Fruit fly (Drosophila melanogaster) whole organism, embryonic: ENCODE measurements around the gene Sema5c.
A peak's percentile ranks its signal among the peaks of the same experiment; 100 is the strongest.

Experiments used
- Abd-B ChIP-seq: fragments of 200-800 bp; sonication (Bioruptor generic); optimal IDR thresholded peaks from 2 replicates; lab custom pipeline; 2018; ENCODE audit warnings: missing biosample characterization, mild to moderate bottlenecking, missing genetic modification characterization, moderate library complexity
- BEAF-32 ChIP-seq: fragments of 200-800 bp; sonication (Bioruptor generic); optimal IDR thresholded peaks from 3 replicates; lab custom pipeline; 2017; ENCODE audit warnings: missing biosample characterization, missing genetic modification characterization, mild to moderate bottlenecking, moderate library complexity, missing genetic modification reagents
- CG10209 ChIP-seq: fragments of 200-800 bp; sonication (Bioruptor generic); optimal IDR thresholded peaks from 3 replicates; lab custom pipeline; 2017; ENCODE audit warnings: missing biosample characterization, mild to moderate bottlenecking, missing genetic modification characterization, missing genetic modification reagents
- CG11093 ChIP-seq: fragments of 200-800 bp; sonication (Bioruptor generic); IDR thresholded peaks from 3 replicates; pipeline ENCODE4 v1.3.6; 2022; ENCODE audit warnings: missing biosample characterization, missing genetic modification characterization
- CG11723 ChIP-seq: fragments of 200-800 bp; sonication (Bioruptor generic); optimal IDR thresholded peaks from 2 replicates; lab custom pipeline; 2017; ENCODE audit warnings: missing biosample characterization, mild to moderate bottlenecking, missing genetic modification characterization
- CG14050 ChIP-seq: fragments of 200-800 bp; sonication (Bioruptor generic); IDR thresholded peaks from 3 replicates; pipeline ENCODE4 v1.3.6; 2022; ENCODE audit warnings: missing biosample characterization, missing genetic modification characterization
- CG14710 ChIP-seq: fragments of 200-800 bp; sonication (Bioruptor generic); optimal IDR thresholded peaks from 3 replicates; lab custom pipeline; 2019; ENCODE audit warnings: missing biosample characterization, mild to moderate bottlenecking, missing genetic modification characterization, moderate library complexity
- CG15073 ChIP-seq: fragments of 200-800 bp; sonication (Bioruptor generic); optimal IDR thresholded peaks from 2 replicates; lab custom pipeline; 2016; ENCODE audit warnings: missing biosample characterization, missing genetic modification characterization
- CG17359 ChIP-seq: fragments of 200-800 bp; sonication (Bioruptor generic); optimal IDR thresholded peaks from 3 replicates; lab custom pipeline; 2018; ENCODE audit warnings: missing biosample characterization, mild to moderate bottlenecking, missing genetic modification characterization, moderate library complexity
- CG17361 ChIP-seq: fragments of 200-800 bp; sonication (Bioruptor generic); IDR thresholded peaks from 3 replicates; pipeline ENCODE4 v1.3.6; 2022; ENCODE audit warnings: missing biosample characterization, missing genetic modification characterization
- CG17568 ChIP-seq: fragments of 200-800 bp; sonication (Bioruptor generic); optimal IDR thresholded peaks from 2 replicates; lab custom pipeline; 2018; ENCODE audit warnings: missing biosample characterization, mild to moderate bottlenecking, missing genetic modification characterization, moderate library complexity
- CG2202 ChIP-seq: fragments of 200-800 bp; sonication (Bioruptor generic); optimal IDR thresholded peaks from 2 replicates; lab custom pipeline; 2018; ENCODE audit warnings: missing biosample characterization, mild to moderate bottlenecking, missing genetic modification characterization
- CG31365 ChIP-seq: fragments of 200-800 bp; sonication (Bioruptor generic); optimal IDR thresholded peaks from 2 replicates; lab custom pipeline; 2018; ENCODE audit warnings: missing biosample characterization, mild to moderate bottlenecking, missing genetic modification characterization
- CG42726 ChIP-seq: fragments of 200-800 bp; sonication (Bioruptor generic); IDR thresholded peaks from 2 replicates; pipeline ENCODE4 v1.3.6; 2022; ENCODE audit warnings: missing biosample characterization, missing genetic modification characterization; ENCODE audit not compliant: partially characterized antibody
- CG5953 ChIP-seq: fragments of 200-800 bp; sonication (Bioruptor generic); IDR thresholded peaks from 2 replicates; pipeline ENCODE4 v1.3.6; 2022; ENCODE audit warnings: missing biosample characterization, missing genetic modification characterization
- CG7839 ChIP-seq: fragments of 200-800 bp; sonication (Bioruptor generic); optimal IDR thresholded peaks from 3 replicates; lab custom pipeline; 2018; ENCODE audit warnings: missing biosample characterization, mild to moderate bottlenecking, missing genetic modification characterization, moderate library complexity
- CG7987 ChIP-seq: fragments of 200-800 bp; sonication (Bioruptor generic); optimal IDR thresholded peaks from 2 replicates; lab custom pipeline; 2018; ENCODE audit warnings: missing biosample characterization, mild to moderate bottlenecking, missing genetic modification characterization, moderate library complexity
- CG8478 ChIP-seq: fragments of >200 bp; optimal IDR thresholded peaks from 2 replicates; lab custom pipeline; 2018
- CG9876 ChIP-seq: fragments of 200-800 bp; sonication (Bioruptor generic); optimal IDR thresholded peaks from 2 replicates; lab custom pipeline; 2016; ENCODE audit warnings: missing biosample characterization, missing genetic modification characterization
- D19B ChIP-seq: fragments of 200-800 bp; sonication (Bioruptor generic); optimal IDR thresholded peaks from 2 replicates; lab custom pipeline; 2017; ENCODE audit warnings: missing biosample characterization, mild to moderate bottlenecking, missing genetic modification characterization
- Ets65A ChIP-seq: fragments of 200-800 bp; sonication (Bioruptor generic); peaks from one replicate; lab custom pipeline; 2016; ENCODE audit warnings: missing biosample characterization, missing genetic modification characterization
- Hand ChIP-seq: fragments of 200-800 bp; sonication (Bioruptor generic); optimal IDR thresholded peaks from 2 replicates; lab custom pipeline; 2017; ENCODE audit warnings: mild to moderate bottlenecking, missing biosample characterization, missing genetic modification reagents, missing genetic modification characterization
- Jarid2 ChIP-seq: fragments of 200-800 bp; sonication (Bioruptor generic); optimal IDR thresholded peaks from 3 replicates; lab custom pipeline; 2017; ENCODE audit warnings: mild to moderate bottlenecking, missing biosample characterization, missing genetic modification reagents, missing genetic modification characterization
- Mad ChIP-seq: fragments of 200-800 bp; sonication (Bioruptor generic); optimal IDR thresholded peaks from 2 replicates; lab custom pipeline; 2016; ENCODE audit warnings: missing biosample characterization, missing genetic modification characterization
- Myb ChIP-seq: fragments of 200-800 bp; sonication (Bioruptor generic); optimal IDR thresholded peaks from 2 replicates; lab custom pipeline; 2016; ENCODE audit warnings: missing biosample characterization, missing genetic modification characterization
- Six4 ChIP-seq: fragments of 200-800 bp; sonication (Bioruptor generic); optimal IDR thresholded peaks from 2 replicates; lab custom pipeline; 2016; ENCODE audit warnings: missing biosample characterization, missing genetic modification characterization
- Sry-β ChIP-seq: fragments of 200-800 bp; sonication (Bioruptor generic); optimal IDR thresholded peaks from 2 replicates; lab custom pipeline; 2018; ENCODE audit warnings: missing biosample characterization, mild to moderate bottlenecking, missing genetic modification characterization, moderate library complexity
- ab ChIP-seq: fragments of 200-800 bp; sonication (Bioruptor generic); optimal IDR thresholded peaks from 2 replicates; lab custom pipeline; 2016; ENCODE audit warnings: missing biosample characterization, missing genetic modification characterization
- bcd ChIP-seq: fragments of 200-800 bp; sonication (Bioruptor generic); optimal IDR thresholded peaks from 2 replicates; lab custom pipeline; 2017; ENCODE audit warnings: missing biosample characterization, mild to moderate bottlenecking, missing genetic modification characterization
- bowl ChIP-seq: fragments of 200-800 bp; sonication (Bioruptor generic); IDR thresholded peaks from 2 replicates; pipeline ENCODE4 v1.3.6; 2022; ENCODE audit warnings: missing biosample characterization, missing genetic modification characterization
- cwo ChIP-seq: fragments of 200-800 bp; sonication (Bioruptor generic); optimal IDR thresholded peaks from 3 replicates; lab custom pipeline; 2017; ENCODE audit warnings: missing biosample characterization, missing genetic modification characterization, mild to moderate bottlenecking, moderate library complexity, missing genetic modification reagents
- dan ChIP-seq: fragments of 200-800 bp; sonication (Bioruptor generic); IDR thresholded peaks from 2 replicates; pipeline ENCODE4 v1.3.6; 2022; ENCODE audit warnings: missing biosample characterization, missing genetic modification characterization
- gsb ChIP-seq: fragments of 200-800 bp; sonication (Bioruptor generic); IDR thresholded peaks from 2 replicates; pipeline ENCODE4 v1.3.6; 2022; ENCODE audit warnings: missing biosample characterization, missing genetic modification characterization
- jigr1 ChIP-seq: fragments of 200-800 bp; sonication (Bioruptor generic); IDR thresholded peaks from 3 replicates; pipeline ENCODE4 v1.3.6; 2022; ENCODE audit warnings: missing biosample characterization, missing genetic modification characterization
- kni ChIP-seq: fragments of 200-800 bp; sonication (Bioruptor generic); optimal IDR thresholded peaks from 3 replicates; lab custom pipeline; 2017; ENCODE audit warnings: mild to moderate bottlenecking, missing biosample characterization, missing genetic modification reagents, missing genetic modification characterization
- nau ChIP-seq: fragments of 200-800 bp; sonication (Bioruptor generic); optimal IDR thresholded peaks from 3 replicates; lab custom pipeline; 2017; ENCODE audit warnings: missing biosample characterization, mild to moderate bottlenecking, missing genetic modification characterization, missing genetic modification reagents
- nom ChIP-seq: fragments of 200-800 bp; sonication (Bioruptor generic); optimal IDR thresholded peaks from 2 replicates; lab custom pipeline; 2017; ENCODE audit warnings: missing biosample characterization, missing genetic modification characterization, mild to moderate bottlenecking, moderate library complexity, missing genetic modification reagents
- phol ChIP-seq: fragments of 200-800 bp; sonication (Bioruptor generic); optimal IDR thresholded peaks from 3 replicates; lab custom pipeline; 2018; ENCODE audit warnings: missing biosample characterization, mild to moderate bottlenecking, missing genetic modification characterization, moderate library complexity
- prd ChIP-seq, 3 experiments: fragments of >200 bp in 2 of 3; fragments of 200-800 bp in 1 of 3; sonication (Bioruptor generic) in 1 of 3; optimal IDR thresholded peaks in 2 of 3; IDR thresholded peaks in 1 of 3; 2 replicates in 2 of 3; 3 replicates in 1 of 3; pipeline versions ENCODE4 v1.3.6 to Lab custom; 2017 to 2022; ENCODE audit warnings: missing biosample characterization in 1 of 3, missing genetic modification characterization in 1 of 3
- seq ChIP-seq: fragments of 200-800 bp; sonication (Bioruptor generic); IDR thresholded peaks from 2 replicates; pipeline ENCODE4 v1.3.6; 2022; ENCODE audit warnings: missing biosample characterization, missing genetic modification characterization
- tap ChIP-seq: fragments of 200-800 bp; optimal IDR thresholded peaks from 3 replicates; lab custom pipeline; 2019; ENCODE audit warnings: missing biosample characterization, mild to moderate bottlenecking, missing genetic modification characterization, moderate library complexity
- usp ChIP-seq: fragments of >200 bp; optimal IDR thresholded peaks from 2 replicates; lab custom pipeline; 2017; ENCODE audit warnings: missing biosample characterization, missing genetic modification characterization
- wor ChIP-seq: fragments of 200-800 bp; sonication (Bioruptor generic); IDR thresholded peaks from 2 replicates; pipeline ENCODE4 v1.3.6; 2022; ENCODE audit warnings: missing biosample characterization, missing genetic modification characterization

Gene Sema5c

dm6 chr3L:12030521-12030920 is 51.1 kb downstream of the Sema5c start (continued):
- TF ChIP-seq Sry-β (GFP tag; lab: Kevin White, UChicago) (no peak), prd (optimal IDR thresholded peaks at IDR 0.05; lab: Kevin White, UChicago) (no peak), prd (GFP tag; IDR thresholded peaks at IDR 0.05; lab: Robert Waterston, UW) (peak; percentile 56; the same call in 2 of the 3 replicates), gsb (no peak), CG5953 (GFP tag; lab: Robert Waterston, UW) (no peak), wor (GFP tag; lab: Robert Waterston, UW) (no peak), Mad (no peak), cwo (no peak), CG11723 (GFP tag; lab: Kevin White, UChicago) (no peak), Myb (no peak), Six4 (no peak), CG15073 (no peak), CG17361 (0 out of 3 replicates have a peak, but pooled peaks have one; percentile 13), CG17359 (tag; lab: Kevin White, UChicago) (peak; percentile 4), jigr1 (GFP tag; lab: Robert Waterston, UW) (no peak), CG14050 (no peak), Jarid2 (GFP tag; lab: Kevin White, UChicago) (no peak), bcd (GFP tag; lab: Kevin White, UChicago) (no peak), CG8478 (lab: Kevin White, UChicago) (no peak), D19B (GFP tag; lab: Kevin White, UChicago) (peak; percentile 18), seq (GFP tag; lab: Robert Waterston, UW) (no peak), BEAF-32 (no peak), CG7987 (GFP tag; lab: Kevin White, UChicago) (no peak), CG2202 (no peak), CG17568 (GFP tag; lab: Kevin White, UChicago) (no peak)
- TF ChIP-seq, all 482 proteins: peak for 35

dm6 chr3L:12028534-12029029 is 53.0 kb downstream of the Sema5c start:
- no peak for TF ChIP-seq CG14710
- TF ChIP-seq CG42726: 0 out of 2 replicates have a peak, but pooled peaks have one; percentile 23
- no peak for TF ChIP-seq Abd-B
- TF ChIP-seq Ets65A (GFP tag; lab: Kevin White, UChicago): peak; percentile 71
- TF ChIP-seq CG10209 (GFP tag; lab: Kevin White, UChicago): no peak
- no peak for TF ChIP-seq Sry-β (GFP tag; lab: Kevin White, UChicago)
- TF ChIP-seq CG11093 (GFP tag; lab: Robert Waterston, UW): no peak
- TF ChIP-seq nau (GFP tag; lab: Kevin White, UChicago): no peak
- no peak for TF ChIP-seq Hand (GFP tag; lab: Kevin White, UChicago)
- no peak for TF ChIP-seq ab (GFP tag; lab: Kevin White, UChicago)
- no peak for TF ChIP-seq bowl (GFP tag; lab: Robert Waterston, UW)
- no peak for TF ChIP-seq kni
- peak; percentile 11 for TF ChIP-seq nom (GFP tag; lab: Kevin White, UChicago)
- no peak for TF ChIP-seq CG9876 (GFP tag; lab: Kevin White, UChicago)
- TF ChIP-seq dan: no peak
- no peak for TF ChIP-seq CG31365
- TF ChIP-seq usp (GFP tag; lab: Kevin White, UChicago): no peak
- no peak for TF ChIP-seq phol
- no peak for TF ChIP-seq CG7839 (tag; lab: Kevin White, UChicago)
- no peak for TF ChIP-seq tap (tag; lab: Kevin White, UChicago)
- TF ChIP-seq, all 482 proteins: peak for 3
